Worm (Caenorhabditis elegans): ENCODE measurements around the gene npr-35.

ce11 chrIV:7753108-7753507 is 9.5 kb downstream of the npr-35 start, which contains the start of gene col-14:
- TF ChIP-seq tra-4 (tag; optimal IDR thresholded peaks at IDR 0.05) (no peak), pes-1 (GFP tag; IDR thresholded peaks at IDR 0.05) (no peak)
